Fruit fly (Drosophila melanogaster) whole organism, embryonic: ENCODE data around the gene Ptp10D.

ENCODE experiments used
- B-H1 ChIP-seq: fragments of 200-800 bp; sonication (Bioruptor generic); IDR thresholded peaks from 3 replicates; pipeline ENCODE4 v1.3.6; 2022; ENCODE audit warnings: missing biosample characterization, missing genetic modification characterization
- CG10462 ChIP-seq: fragments of 200-800 bp; sonication (Bioruptor generic); optimal IDR thresholded peaks from 2 replicates; lab custom pipeline; 2016; ENCODE audit warnings: missing biosample characterization, missing genetic modification characterization
- CG10543 ChIP-seq: fragments of 200-800 bp; sonication (Bioruptor generic); optimal IDR thresholded peaks from 3 replicates; lab custom pipeline; 2017; ENCODE audit warnings: missing biosample characterization, mild to moderate bottlenecking, missing genetic modification characterization, moderate library complexity
- CG11398 ChIP-seq: fragments of 200-800 bp; sonication (Bioruptor generic); optimal IDR thresholded peaks from 2 replicates; lab custom pipeline; 2016; ENCODE audit warnings: missing biosample characterization, missing genetic modification characterization
- CG13287 ChIP-seq: fragments of 200-800 bp; sonication (Bioruptor generic); IDR thresholded peaks from 2 replicates; pipeline ENCODE4 v1.3.6; 2022; ENCODE audit warnings: missing biosample characterization, missing genetic modification characterization; ENCODE audit not compliant: partially characterized antibody
- CG13296 ChIP-seq: fragments of 200-800 bp; sonication (Bioruptor generic); optimal IDR thresholded peaks from 3 replicates; lab custom pipeline; 2018; ENCODE audit warnings: missing biosample characterization, mild to moderate bottlenecking, missing genetic modification characterization
- CG1647 ChIP-seq: fragments of 200-800 bp; sonication (Bioruptor generic); optimal IDR thresholded peaks from 3 replicates; lab custom pipeline; 2016; ENCODE audit warnings: missing biosample characterization, missing genetic modification characterization
- CG16815 ChIP-seq: fragments of 200-800 bp; sonication (Bioruptor generic); optimal IDR thresholded peaks from 3 replicates; lab custom pipeline; 2017; ENCODE audit warnings: missing biosample characterization, mild to moderate bottlenecking, missing genetic modification characterization
- CG32532 ChIP-seq: fragments of 200-800 bp; sonication (Bioruptor generic); IDR thresholded peaks from 2 replicates; pipeline ENCODE4 v1.3.6; 2022; ENCODE audit warnings: missing biosample characterization, missing genetic modification characterization
- CG6683 ChIP-seq: fragments of 200-800 bp; sonication (Bioruptor generic); optimal IDR thresholded peaks from 2 replicates; lab custom pipeline; 2017; ENCODE audit warnings: missing biosample characterization, mild to moderate bottlenecking, missing genetic modification characterization, missing genetic modification reagents
- CG7556 ChIP-seq: fragments of 200-800 bp; sonication (Bioruptor generic); optimal IDR thresholded peaks from 2 replicates; lab custom pipeline; 2017; ENCODE audit warnings: missing biosample characterization, mild to moderate bottlenecking, missing genetic modification characterization
- CG7839 ChIP-seq: fragments of 200-800 bp; sonication (Bioruptor generic); optimal IDR thresholded peaks from 3 replicates; lab custom pipeline; 2018; ENCODE audit warnings: missing biosample characterization, mild to moderate bottlenecking, missing genetic modification characterization, moderate library complexity
- CG7987 ChIP-seq: fragments of 200-800 bp; sonication (Bioruptor generic); optimal IDR thresholded peaks from 2 replicates; lab custom pipeline; 2018; ENCODE audit warnings: missing biosample characterization, mild to moderate bottlenecking, missing genetic modification characterization, moderate library complexity
- CG8290 ChIP-seq, 3 experiments: fragments of 200-800 bp; sonication (Bioruptor generic); optimal IDR thresholded peaks; 2 replicates each; lab custom pipeline; 2016 to 2019; ENCODE audit warnings: missing biosample characterization in 3 of 3, missing genetic modification characterization in 3 of 3, mild to moderate bottlenecking in 2 of 3, moderate library complexity in 1 of 3
- CG9727 ChIP-seq: fragments of 200-800 bp; sonication (Bioruptor generic); optimal IDR thresholded peaks from 3 replicates; lab custom pipeline; 2017; ENCODE audit warnings: missing biosample characterization, mild to moderate bottlenecking, missing genetic modification characterization
- D19B ChIP-seq: fragments of 200-800 bp; sonication (Bioruptor generic); optimal IDR thresholded peaks from 2 replicates; lab custom pipeline; 2017; ENCODE audit warnings: missing biosample characterization, mild to moderate bottlenecking, missing genetic modification characterization
- Doc3 ChIP-seq: fragments of 200-800 bp; sonication (Bioruptor generic); IDR thresholded peaks from 3 replicates; pipeline ENCODE4 v1.3.6; 2022; ENCODE audit warnings: missing biosample characterization, missing genetic modification characterization; ENCODE audit not compliant: partially characterized antibody
- Drgx ChIP-seq: fragments of 200-800 bp; sonication (Bioruptor generic); IDR thresholded peaks from 2 replicates; pipeline ENCODE4 v1.3.6; 2022; ENCODE audit warnings: missing biosample characterization, missing genetic modification characterization
- Hmr ChIP-seq: fragments of 200-800 bp; sonication (Bioruptor generic); optimal IDR thresholded peaks from 3 replicates; lab custom pipeline; 2017; ENCODE audit warnings: mild to moderate bottlenecking, missing biosample characterization, missing genetic modification reagents, missing genetic modification characterization
- Hr3 ChIP-seq: fragments of 200-800 bp; sonication (Bioruptor generic); optimal IDR thresholded peaks from 3 replicates; lab custom pipeline; 2016; ENCODE audit warnings: missing biosample characterization, missing genetic modification characterization
- Hsf ChIP-seq: fragments of 200-800 bp; sonication (Bioruptor generic); optimal IDR thresholded peaks from 3 replicates; lab custom pipeline; 2016; ENCODE audit warnings: missing biosample characterization, missing genetic modification characterization
- Rfx ChIP-seq: fragments of 200-800 bp; sonication (Bioruptor generic); IDR thresholded peaks from 2 replicates; pipeline ENCODE4 v1.3.6; 2022; ENCODE audit warnings: missing biosample characterization, missing genetic modification characterization
- Side ChIP-seq: fragments of 200-800 bp; sonication (Bioruptor generic); optimal IDR thresholded peaks from 2 replicates; lab custom pipeline; 2016; ENCODE audit warnings: missing biosample characterization, missing genetic modification characterization
- Sin3A ChIP-seq: fragments of >200 bp; optimal IDR thresholded peaks from 2 replicates; lab custom pipeline; 2018
- Six4 ChIP-seq: fragments of 200-800 bp; sonication (Bioruptor generic); optimal IDR thresholded peaks from 2 replicates; lab custom pipeline; 2016; ENCODE audit warnings: missing biosample characterization, missing genetic modification characterization
- Sox100B ChIP-seq: fragments of 200-800 bp; sonication (Bioruptor generic); optimal IDR thresholded peaks from 3 replicates; lab custom pipeline; 2018; ENCODE audit warnings: missing biosample characterization, mild to moderate bottlenecking, missing genetic modification characterization
- Spps ChIP-seq: fragments of 200-800 bp; sonication (Bioruptor generic); optimal IDR thresholded peaks from 2 replicates; lab custom pipeline; 2018; ENCODE audit warnings: missing biosample characterization, mild to moderate bottlenecking, missing genetic modification characterization
- Sry-δ ChIP-seq: fragments of 200-800 bp; sonication (Bioruptor generic); optimal IDR thresholded peaks from 2 replicates; lab custom pipeline; 2016; ENCODE audit warnings: missing biosample characterization, missing genetic modification characterization
- Ssrp ChIP-seq: fragments of 200-800 bp; sonication (Bioruptor generic); optimal IDR thresholded peaks from 2 replicates; lab custom pipeline; 2018; ENCODE audit warnings: missing biosample characterization, mild to moderate bottlenecking, missing genetic modification characterization, moderate library complexity
- abd-A ChIP-seq: fragments of 200-800 bp; sonication (Bioruptor generic); optimal IDR thresholded peaks from 3 replicates; lab custom pipeline; 2019; ENCODE audit warnings: missing biosample characterization, mild to moderate bottlenecking, missing genetic modification characterization, moderate library complexity
- aop ChIP-seq: fragments of 200-800 bp; sonication (Bioruptor generic); IDR thresholded peaks from 2 replicates; pipeline ENCODE4 v1.3.6; 2022; ENCODE audit warnings: missing biosample characterization, missing genetic modification characterization
- ash1 ChIP-seq: fragments of 200-800 bp; sonication (Bioruptor generic); optimal IDR thresholded peaks from 2 replicates; lab custom pipeline; 2018; ENCODE audit warnings: missing biosample characterization, mild to moderate bottlenecking, missing genetic modification characterization
- ato ChIP-seq: fragments of 200-800 bp; sonication (Bioruptor generic); IDR thresholded peaks from 2 replicates; pipeline ENCODE4 v1.3.6; 2022; ENCODE audit warnings: missing biosample characterization, missing genetic modification characterization; ENCODE audit not compliant: partially characterized antibody
- bowl ChIP-seq: fragments of 200-800 bp; sonication (Bioruptor generic); IDR thresholded peaks from 2 replicates; pipeline ENCODE4 v1.3.6; 2022; ENCODE audit warnings: missing biosample characterization, missing genetic modification characterization
- br ChIP-seq: fragments of >200 bp; optimal IDR thresholded peaks from 2 replicates; lab custom pipeline; 2017
- cg ChIP-seq: fragments of 200-800 bp; sonication (Bioruptor generic); optimal IDR thresholded peaks from 3 replicates; lab custom pipeline; 2019; ENCODE audit warnings: missing biosample characterization, mild to moderate bottlenecking, missing genetic modification characterization, moderate library complexity
- ems ChIP-seq: fragments of 200-800 bp; sonication (Bioruptor generic); optimal IDR thresholded peaks from 3 replicates; lab custom pipeline; 2016; ENCODE audit warnings: missing biosample characterization, missing genetic modification characterization
- eve ChIP-seq, 2 experiments: fragments of >200 bp; optimal IDR thresholded peaks; 2 replicates each; lab custom pipeline; 2017; ENCODE audit warnings: missing biosample characterization in 2 of 2, missing genetic modification characterization in 2 of 2
- ftz-f1 ChIP-seq: fragments of 200-800 bp; sonication (Bioruptor generic); optimal IDR thresholded peaks from 2 replicates; lab custom pipeline; 2016; ENCODE audit warnings: missing biosample characterization, missing genetic modification characterization
- inv ChIP-seq: fragments of 200-800 bp; sonication (Bioruptor generic); IDR thresholded peaks from 2 replicates; pipeline ENCODE4 v1.3.6; 2022; ENCODE audit warnings: missing biosample characterization, missing genetic modification characterization; ENCODE audit not compliant: partially characterized antibody
- mam ChIP-seq: fragments of 200-800 bp; sonication (Bioruptor generic); optimal IDR thresholded peaks from 3 replicates; lab custom pipeline; 2016; ENCODE audit warnings: missing biosample characterization, missing genetic modification characterization
- pnt ChIP-seq: fragments of 200-800 bp; sonication (Bioruptor generic); optimal IDR thresholded peaks from 3 replicates; lab custom pipeline; 2016; ENCODE audit warnings: missing biosample characterization, missing genetic modification characterization
- sc ChIP-seq, 3 experiments: fragments of >200 bp in 2 of 3; fragments of 200-800 bp in 1 of 3; sonication (Bioruptor generic) in 1 of 3; optimal IDR thresholded peaks; 2 replicates in 2 of 3; 3 replicates in 1 of 3; lab custom pipeline; 2017; ENCODE audit warnings: mild to moderate bottlenecking in 1 of 3, missing biosample characterization in 1 of 3, missing genetic modification characterization in 1 of 3, missing genetic modification reagents in 1 of 3
- schlank ChIP-seq: fragments of 200-800 bp; sonication (Bioruptor generic); optimal IDR thresholded peaks from 2 replicates; lab custom pipeline; 2018; ENCODE audit warnings: missing biosample characterization, mild to moderate bottlenecking, missing genetic modification characterization
- shn ChIP-seq: fragments of 200-800 bp; sonication (Bioruptor generic); optimal IDR thresholded peaks from 3 replicates; lab custom pipeline; 2016; ENCODE audit warnings: missing biosample characterization, missing genetic modification characterization
- so ChIP-seq: fragments of 200-800 bp; sonication (Bioruptor generic); IDR thresholded peaks from 3 replicates; pipeline ENCODE4 v1.3.6; 2022; ENCODE audit warnings: missing biosample characterization, missing genetic modification characterization
- ssp ChIP-seq: fragments of 200-800 bp; sonication (Bioruptor generic); IDR thresholded peaks from 2 replicates; pipeline ENCODE4 v1.3.6; 2022; ENCODE audit warnings: missing biosample characterization, missing genetic modification characterization
- vvl ChIP-seq: fragments of 200-800 bp; sonication (Bioruptor generic); IDR thresholded peaks from 2 replicates; pipeline ENCODE4 v1.3.6; 2022; ENCODE audit warnings: missing biosample characterization, missing genetic modification characterization

Gene Ptp10D

DNA sequence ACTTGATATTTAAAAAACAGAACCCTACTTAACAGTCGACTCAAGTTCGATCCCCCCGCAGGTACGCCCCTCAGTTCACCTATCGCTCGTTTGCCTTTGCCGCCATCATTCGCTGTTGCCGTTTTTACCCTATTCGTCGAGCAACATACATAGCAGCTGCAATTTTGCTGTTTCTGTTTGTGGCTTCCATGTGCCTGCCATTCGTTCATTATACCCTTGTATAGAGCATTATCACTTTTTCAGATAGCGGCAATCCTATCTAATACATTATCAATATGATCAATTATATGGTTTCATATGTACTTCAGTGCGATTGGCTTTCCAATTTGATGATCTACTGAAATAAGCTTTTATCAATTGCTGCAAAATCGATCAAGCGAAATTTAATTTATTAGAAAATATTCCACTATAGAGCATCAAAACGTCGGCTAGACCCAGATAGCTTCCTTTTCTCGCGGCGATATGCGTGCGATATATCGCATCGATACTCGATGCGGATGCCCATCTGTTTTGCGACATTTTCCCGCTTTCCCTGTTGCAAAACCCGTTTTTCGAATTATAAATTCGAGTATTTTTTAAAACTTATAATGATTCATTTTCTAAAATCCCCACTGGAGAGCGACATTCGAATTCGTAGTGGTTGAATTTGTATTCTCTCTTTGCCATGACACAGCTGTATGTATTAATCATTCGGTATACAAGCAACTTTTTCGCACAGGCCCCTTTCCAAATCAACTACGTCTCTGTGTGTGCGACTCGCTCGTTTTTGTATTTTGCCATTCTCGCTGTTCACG lies 94.3 kb downstream of the Ptp10D start (continued):
- peak; percentile 34; the same call in 1 of the 2 replicates for TF ChIP-seq ato (GFP tag; lab: Robert Waterston, UW)
- TF ChIP-seq sc (optimal IDR thresholded peaks at IDR 0.05; lab: Kevin White, UChicago), result no peak
- TF ChIP-seq sc (GFP tag; optimal IDR thresholded peaks at IDR 0.05; lab: Kevin White, UChicago), result peak; percentile 85
- TF ChIP-seq CG7839, result peak; percentile 93
- TF ChIP-seq Sin3A (lab: Kevin White, UChicago), result no peak
- no peak for TF ChIP-seq eve (GFP tag; optimal IDR thresholded peaks at IDR 0.05; lab: Kevin White, UChicago)
- TF ChIP-seq CG11398 (GFP tag; lab: Kevin White, UChicago), result peak; percentile 82
- TF ChIP-seq Hmr (GFP tag; lab: Kevin White, UChicago), result peak; percentile 88
- TF ChIP-seq CG13287 (GFP tag; lab: Robert Waterston, UW), result peak; percentile 75
- peak; percentile 85 for TF ChIP-seq pnt (GFP tag; lab: Kevin White, UChicago)
- TF ChIP-seq br, result no peak
- TF ChIP-seq aop (GFP tag; lab: Robert Waterston, UW), result no peak
- TF ChIP-seq CG1647 (GFP tag; lab: Kevin White, UChicago), result peak; percentile 78
- peak; percentile 84 for TF ChIP-seq shn (GFP tag; lab: Kevin White, UChicago)
- TF ChIP-seq Sry-δ (GFP tag; lab: Kevin White, UChicago), result peak; percentile 41
- TF ChIP-seq CG7556 (GFP tag; lab: Kevin White, UChicago), result peak; percentile 89
- TF ChIP-seq Spps, result peak; percentile 62
- peak; percentile 87 for TF ChIP-seq Rfx
- peak; percentile 86 for TF ChIP-seq CG13296 (GFP tag; lab: Kevin White, UChicago)
- TF ChIP-seq CG8290 (GFP tag; optimal IDR thresholded peaks at IDR 0.05; lab: Kevin White, UChicago), result peak; percentile 63
- TF ChIP-seq CG8290 (tag; optimal IDR thresholded peaks at IDR 0.05; lab: Kevin White, UChicago), result peak in 1 of 2 experiments; percentile 62
- peak; percentile 65 for TF ChIP-seq B-H1 (GFP tag; lab: Robert Waterston, UW)
- TF ChIP-seq Hr3, result peak; percentile 87
- TF ChIP-seq Sox100B (GFP tag; lab: Kevin White, UChicago), result peak; percentile 89
- TF ChIP-seq Doc3 (GFP tag; lab: Robert Waterston, UW), result peak; percentile 58
- TF ChIP-seq so (GFP tag; lab: Robert Waterston, UW), result peak; percentile 90
- TF ChIP-seq bowl (GFP tag; lab: Robert Waterston, UW), result 0 out of 2 replicates have a peak, but pooled peaks have one; percentile 17
- TF ChIP-seq CG10543, result peak; percentile 37
- TF ChIP-seq ems (GFP tag; lab: Kevin White, UChicago), result peak; percentile 83
- TF ChIP-seq CG10462 (GFP tag; lab: Kevin White, UChicago), result peak; percentile 68
- TF ChIP-seq Side (GFP tag; lab: Kevin White, UChicago), result peak; percentile 70
- TF ChIP-seq ash1 (GFP tag; lab: Kevin White, UChicago), result no peak
- TF ChIP-seq Six4 (GFP tag; lab: Kevin White, UChicago), result peak; percentile 83
- peak; percentile 62 for TF ChIP-seq schlank (tag; lab: Kevin White, UChicago)
- TF ChIP-seq CG7987 (GFP tag; lab: Kevin White, UChicago), result peak; percentile 53
- TF ChIP-seq abd-A (tag; lab: Kevin White, UChicago), result peak; percentile 18
- peak; percentile 88 for TF ChIP-seq Ssrp (tag; lab: Kevin White, UChicago)
- no peak for TF ChIP-seq ftz-f1
- TF ChIP-seq CG32532 (GFP tag; lab: Robert Waterston, UW), result peak; percentile 81
- peak; percentile 85 for TF ChIP-seq Drgx (GFP tag; lab: Robert Waterston, UW)
- TF ChIP-seq CG6683 (GFP tag; lab: Kevin White, UChicago), result peak; percentile 76
- 0 out of 2 replicates have a peak, but pooled peaks have one; percentile 28 for TF ChIP-seq inv (GFP tag; lab: Robert Waterston, UW)
- TF ChIP-seq D19B (GFP tag; lab: Kevin White, UChicago), result peak; percentile 79
- peak; percentile 73; the same call in 1 of the 2 replicates for TF ChIP-seq vvl (GFP tag; lab: Robert Waterston, UW)
- TF ChIP-seq Hsf (GFP tag; lab: Kevin White, UChicago), result peak; percentile 90
- no peak for TF ChIP-seq cg
- peak; percentile 86 for TF ChIP-seq CG16815 (GFP tag; lab: Kevin White, UChicago)
- peak; percentile 91 for TF ChIP-seq CG9727 (GFP tag; lab: Kevin White, UChicago)
- TF ChIP-seq ssp (GFP tag; lab: Robert Waterston, UW), result peak; percentile 71
- peak; percentile 89 for TF ChIP-seq mam
